Worm (Caenorhabditis elegans): Measurements from ENCODE around the gene F33A8.7.
A peak's percentile ranks its signal among the peaks of the same experiment; 100 is the strongest.

DNA sequence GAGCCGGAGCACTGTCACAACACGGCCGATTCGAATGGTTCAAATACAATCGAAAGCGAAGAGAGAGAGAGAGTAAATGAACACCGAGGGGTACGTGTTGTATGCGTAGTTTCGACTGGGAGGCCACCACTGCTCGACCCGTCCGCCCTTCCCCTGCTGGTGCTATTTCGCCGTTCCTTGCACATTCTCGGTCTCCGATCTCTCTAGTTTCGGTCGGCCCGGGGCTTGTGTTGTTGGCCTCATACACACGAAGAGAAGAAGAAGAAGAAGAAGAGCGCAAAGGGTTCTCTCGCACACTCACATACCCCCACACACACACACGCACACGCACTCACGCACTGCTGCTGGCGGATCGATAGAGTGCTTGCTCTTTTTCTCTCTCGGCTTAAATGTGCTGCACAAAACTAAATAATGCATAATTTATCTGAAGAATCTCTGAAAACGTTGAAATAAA lies 17.4 kb upstream of the F33A8.7 start:
- TF ChIP-seq cog-1 (tag; optimal IDR thresholded peaks at IDR 0.05) (peak; percentile 81), med-1 (GFP tag; optimal IDR thresholded peaks at IDR 0.05; ENCODE audit: insufficient read depth) (no peak), flt-1 (GFP tag; IDR thresholded peaks at IDR 0.05) (peak; percentile 48; the same call in 1 of the 2 replicates)
